Worm (Caenorhabditis elegans): ENCODE results near the gene aqp-4.

DNA sequence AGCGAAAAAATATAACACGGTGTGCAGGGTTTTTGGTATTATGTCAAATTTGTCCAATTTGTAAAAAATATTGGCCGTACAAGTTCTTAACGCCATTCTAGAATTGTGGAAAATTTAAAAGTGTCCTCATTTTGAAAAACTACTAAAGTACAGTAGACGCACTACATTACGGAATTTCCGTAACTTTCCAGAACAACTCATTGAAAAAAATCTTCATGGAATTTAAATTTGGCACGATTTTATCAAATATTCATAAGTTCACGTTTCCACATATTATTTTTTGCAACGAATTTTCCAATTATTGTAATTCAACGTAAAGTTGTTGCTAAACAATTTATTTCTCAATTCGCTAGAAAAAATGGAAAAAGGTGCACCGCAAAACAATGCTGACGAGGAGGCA lies 22.4 kb upstream of the aqp-4 start, which contains the start of gene F40F9.3:
- TF ChIP-seq dmd-8 (GFP tag; IDR thresholded peaks at IDR 0.05) (no peak), zag-1 (tag; optimal IDR thresholded peaks at IDR 0.05) (no peak), mdl-1 (tag; optimal IDR thresholded peaks at IDR 0.05) (no peak), mep-1 (tag; optimal IDR thresholded peaks at IDR 0.05) (no peak), aly-2 (tag; optimal IDR thresholded peaks at IDR 0.05) (no peak), mxl-3 (GFP tag; optimal IDR thresholded peaks at IDR 0.05) (no peak), unc-62 (GFP tag; optimal IDR thresholded peaks at IDR 0.05 in 1 of 2) (no peak), unc-62 (tag; optimal IDR thresholded peaks at IDR 0.05) (no peak)

Measured in whole organism, L4 larva.